Worm (Caenorhabditis elegans): Measurements from ENCODE around the gene clec-208.

DNA sequence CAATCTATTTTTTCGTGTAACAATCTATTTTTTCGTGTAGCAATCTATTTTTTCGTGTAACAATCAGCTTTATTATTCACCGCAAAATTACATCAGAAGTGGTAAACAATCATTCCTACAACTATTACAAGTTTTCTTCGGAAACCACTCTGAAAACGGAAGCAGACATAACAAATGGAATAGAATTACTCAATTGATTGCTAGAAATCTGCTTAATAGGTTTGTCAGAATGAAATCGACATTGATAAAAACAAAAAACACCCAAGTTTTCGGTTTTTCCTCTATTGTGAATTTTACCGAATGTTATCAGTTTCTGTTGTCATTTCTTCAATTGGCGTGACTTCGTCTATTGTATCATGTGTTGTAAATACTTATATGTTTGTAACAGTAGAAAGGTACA lies 49.0 kb downstream of the clec-208 start, which contains the start of gene srbc-20:
- TF ChIP-seq T22C8.4 (GFP tag; IDR thresholded peaks at IDR 0.05), result no peak
- no peak for TF ChIP-seq ztf-23 (GFP tag; IDR thresholded peaks at IDR 0.05)
- no peak for TF ChIP-seq flt-1 (GFP tag; IDR thresholded peaks at IDR 0.05)
- no peak for TF ChIP-seq cog-1 (tag; optimal IDR thresholded peaks at IDR 0.05)
- no peak for TF ChIP-seq med-1 (GFP tag; optimal IDR thresholded peaks at IDR 0.05; ENCODE audit: insufficient read depth)
- TF ChIP-seq ztf-29 (GFP tag; IDR thresholded peaks at IDR 0.05), result no peak
- no peak for TF ChIP-seq klf-2 (GFP tag; conservative IDR thresholded peaks at IDR 0.05)
- no peak for TF ChIP-seq tab-1 (GFP tag; IDR thresholded peaks at IDR 0.05)
- TF ChIP-seq ref-1 (GFP tag; conservative IDR thresholded peaks at IDR 0.05), result no peak

Data from whole organism, midembryonic.